Fruit fly (Drosophila melanogaster): ENCODE results near the gene Ent2.

The Ent2 gene

DNA sequence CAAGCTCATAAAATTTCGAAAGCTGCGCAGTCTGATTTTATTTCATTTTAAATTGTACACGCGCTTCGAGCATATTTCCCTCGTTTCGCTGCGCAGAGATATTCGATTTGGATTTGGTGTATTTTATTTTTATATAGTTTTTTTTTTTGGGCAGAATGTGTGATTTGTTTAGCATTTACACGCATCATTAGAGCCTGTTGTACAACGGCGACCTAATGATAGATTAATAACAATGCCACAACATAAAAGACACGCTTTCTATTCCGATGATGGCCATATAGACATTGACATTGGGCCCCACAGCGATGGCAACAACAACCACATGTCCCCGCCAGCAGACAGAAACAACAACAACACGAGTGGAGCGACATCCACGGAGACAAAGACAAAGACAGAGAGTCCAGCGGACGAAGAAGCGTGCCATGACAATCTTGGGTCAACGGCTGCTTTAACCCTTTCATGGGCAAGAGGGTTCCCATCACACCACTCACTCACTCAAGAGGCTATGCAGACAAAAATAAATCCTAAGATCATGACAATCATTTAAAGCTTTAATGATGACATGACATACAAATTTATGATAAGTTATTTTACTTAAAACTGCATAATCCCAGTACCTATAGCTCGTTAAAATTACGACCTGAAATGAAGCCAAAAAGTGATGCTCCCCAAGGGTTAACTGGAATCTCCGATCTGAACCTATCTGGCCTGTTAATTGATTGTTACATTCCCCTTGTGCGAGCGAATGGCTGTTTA is 8.9 kb upstream of the Ent2 start (continued):
- TF ChIP-seq ara (GFP tag; IDR thresholded peaks at IDR 0.05): no peak
- TF ChIP-seq CG2116 (GFP tag; optimal IDR thresholded peaks at IDR 0.05): no peak
- no peak for TF ChIP-seq CG17568 (GFP tag; optimal IDR thresholded peaks at IDR 0.05)
- TF ChIP-seq Awh (GFP tag; IDR thresholded peaks at IDR 0.05): peak; percentile 77
- TF ChIP-seq BtbVII (GFP tag; optimal IDR thresholded peaks at IDR 0.05): no peak
- TF ChIP-seq Lim3 (GFP tag; IDR thresholded peaks at IDR 0.05): no peak
- TF ChIP-seq al (GFP tag; IDR thresholded peaks at IDR 0.05): no peak
- TF ChIP-seq CG15269 (tag; optimal IDR thresholded peaks at IDR 0.05): peak; percentile 13
- no peak for TF ChIP-seq chif (GFP tag; optimal IDR thresholded peaks at IDR 0.05)
- peak; percentile 10 for TF ChIP-seq ftz-f1 (GFP tag; optimal IDR thresholded peaks at IDR 0.05)
- TF ChIP-seq Hmx (GFP tag; optimal IDR thresholded peaks at IDR 0.05): no peak
- TF ChIP-seq tin (GFP tag; optimal IDR thresholded peaks at IDR 0.05): no peak
- TF ChIP-seq gt (GFP tag; IDR thresholded peaks at IDR 0.05): no peak
- no peak for TF ChIP-seq croc (GFP tag; conservative IDR thresholded peaks at IDR 0.05)
- no peak for TF ChIP-seq HLH3B (GFP tag; IDR thresholded peaks at IDR 0.05)
- no peak for TF ChIP-seq CG15479 (GFP tag; optimal IDR thresholded peaks at IDR 0.05)
- no peak for TF ChIP-seq ATbp (GFP tag; optimal IDR thresholded peaks at IDR 0.05)
- TF ChIP-seq Dbx (GFP tag; IDR thresholded peaks at IDR 0.05): no peak
- TF ChIP-seq CG11696 (GFP tag; IDR thresholded peaks at IDR 0.05): no peak
- no peak for TF ChIP-seq aop (GFP tag; IDR thresholded peaks at IDR 0.05)
- no peak for TF ChIP-seq Lpt (GFP tag; optimal IDR thresholded peaks at IDR 0.05)
- no peak for TF ChIP-seq kay (GFP tag; optimal IDR thresholded peaks at IDR 0.05)
- TF ChIP-seq nom (GFP tag; optimal IDR thresholded peaks at IDR 0.05): no peak
- TF ChIP-seq CG6791 (GFP tag; IDR thresholded peaks at IDR 0.05; ENCODE audit: partially characterized antibody): no peak
- peak; percentile 10 for TF ChIP-seq Sox102F (GFP tag; optimal IDR thresholded peaks at IDR 0.05)
- no peak for TF ChIP-seq cato (GFP tag; optimal IDR thresholded peaks at IDR 0.05; ENCODE audit: borderline replicate concordance)
- no peak for TF ChIP-seq CG18599 (GFP tag; optimal IDR thresholded peaks at IDR 0.05)
- TF ChIP-seq phol (tag; optimal IDR thresholded peaks at IDR 0.05): no peak
- TF ChIP-seq Meics (GFP tag; optimal IDR thresholded peaks at IDR 0.05): no peak
- TF ChIP-seq Doc2 (GFP tag; IDR thresholded peaks at IDR 0.05): no peak
- no peak for TF ChIP-seq CG6854 (GFP tag; optimal IDR thresholded peaks at IDR 0.05)
- TF ChIP-seq ERR (GFP tag; optimal IDR thresholded peaks at IDR 0.05): no peak
- TF ChIP-seq CG17612 (GFP tag; IDR thresholded peaks at IDR 0.05): no peak
- TF ChIP-seq prd (optimal IDR thresholded peaks at IDR 0.05): no peak
- TF ChIP-seq prd (GFP tag; IDR thresholded peaks at IDR 0.05): no peak
- TF ChIP-seq chinmo (GFP tag; IDR thresholded peaks at IDR 0.05; ENCODE audit: partially characterized antibody): no peak
- no peak for TF ChIP-seq Ravus (GFP tag; IDR thresholded peaks at IDR 0.05)
- TF ChIP-seq twi (tag; optimal IDR thresholded peaks at IDR 0.05): no peak
- TF ChIP-seq NFAT (GFP tag; IDR thresholded peaks at IDR 0.05): no peak
- peak; percentile 17 for TF ChIP-seq CG10543 (GFP tag; optimal IDR thresholded peaks at IDR 0.05)
- TF ChIP-seq mld (GFP tag; IDR thresholded peaks at IDR 0.05; ENCODE audit: partially characterized antibody): no peak
- TF ChIP-seq CG12219 (GFP tag; optimal IDR thresholded peaks at IDR 0.05): no peak
- TF ChIP-seq seq (GFP tag; IDR thresholded peaks at IDR 0.05): 0 out of 2 replicates have a peak, but pooled peaks have one; percentile 8
- no peak for TF ChIP-seq CG30431 (GFP tag; optimal IDR thresholded peaks at IDR 0.05)
- peak; percentile 25 for TF ChIP-seq CG10979 (tag; optimal IDR thresholded peaks at IDR 0.05)
- TF ChIP-seq sd (tag; optimal IDR thresholded peaks at IDR 0.05): peak; percentile 60
- TF ChIP-seq Hey (tag; optimal IDR thresholded peaks at IDR 0.05): no peak
- TF ChIP-seq zen2 (GFP tag; IDR thresholded peaks at IDR 0.05; ENCODE audit: partially characterized antibody): no peak
- peak; percentile 9 for TF ChIP-seq CG2712 (tag; optimal IDR thresholded peaks at IDR 0.05)
- no peak for TF ChIP-seq Oaz (GFP tag; IDR thresholded peaks at IDR 0.05)

Measured in whole organism, embryonic.